Worm (Caenorhabditis elegans) whole organism, L1 larva: Measurements from ENCODE around the gene igeg-1.

Experiments
- C04F5.9 ChIP-seq: sonication (generic microtip); optimal IDR thresholded peaks from 2 replicates; lab custom pipeline; 2016; ENCODE audit warnings: missing genetic modification characterization, missing compliant biosample characterization
- C16A3.4 ChIP-seq: fragments of 150-350 bp; optimal IDR thresholded peaks from 2 replicates; lab custom pipeline; 2014; ENCODE audit warnings: missing biosample characterization, missing genetic modification characterization
- Y116A8C.19 ChIP-seq: sonication (generic microtip); optimal IDR thresholded peaks from 2 replicates; lab custom pipeline; 2016; ENCODE audit warnings: missing compliant biosample characterization, missing genetic modification characterization, borderline replicate concordance
- aha-1 ChIP-seq: fragments of 150-350 bp; optimal IDR thresholded peaks from 2 replicates; lab custom pipeline; 2014; ENCODE audit warnings: missing biosample characterization, missing genetic modification characterization
- blmp-1 ChIP-seq: fragments of 150-350 bp; optimal IDR thresholded peaks from 2 replicates; lab custom pipeline; 2014; ENCODE audit warnings: missing biosample characterization, missing genetic modification characterization
- ceh-63 ChIP-seq: fragments of 200-800 bp; sonication (Bioruptor generic); optimal IDR thresholded peaks from 2 replicates; lab custom pipeline; 2018; ENCODE audit warnings: mild to moderate bottlenecking, missing genetic modification characterization, missing compliant biosample characterization
- ceh-8 ChIP-seq: fragments of 200-800 bp; sonication (Bioruptor generic); optimal IDR thresholded peaks from 2 replicates; lab custom pipeline; 2018; ENCODE audit warnings: mild to moderate bottlenecking, missing genetic modification characterization, moderate library complexity, missing compliant biosample characterization
- ceh-82 ChIP-seq, 3 experiments: fragments of 150-350 bp in 1 of 3; sonication (generic microtip) in 2 of 3; optimal IDR thresholded peaks; 2 replicates each; lab custom pipeline; 2014 to 2017; ENCODE audit warnings: missing biosample characterization in 3 of 3, missing genetic modification characterization in 3 of 3
- ceh-90 ChIP-seq: sonication (generic microtip); optimal IDR thresholded peaks from 2 replicates; lab custom pipeline; 2016; ENCODE audit warnings: missing genetic modification characterization, missing compliant biosample characterization
- ces-1 ChIP-seq: fragments of 150-350 bp; optimal IDR thresholded peaks from 2 replicates; lab custom pipeline; 2014; ENCODE audit warnings: missing biosample characterization, missing genetic modification reagents, missing genetic modification characterization
- dpl-1 ChIP-seq, 3 experiments: fragments of 150-350 bp in 2 of 3; sonication (generic microtip) in 1 of 3; optimal IDR thresholded peaks; 2 replicates each; lab custom pipeline; 2014 to 2017; ENCODE audit warnings: missing biosample characterization in 3 of 3, missing genetic modification characterization in 3 of 3, missing genetic modification reagents in 3 of 3
- dsc-1 ChIP-seq: sonication (generic microtip); optimal IDR thresholded peaks from 2 replicates; lab custom pipeline; 2016; ENCODE audit warnings: mild to moderate bottlenecking, missing genetic modification characterization, missing compliant biosample characterization
- efl-1 ChIP-seq, 4 experiments: fragments of 150-350 bp; optimal IDR thresholded peaks in 3 of 4; peaks in 1 of 4; 1 replicate in 1 of 4; 2 replicates in 3 of 4; lab custom pipeline; 2014; ENCODE audit warnings: missing biosample characterization in 2 of 4, missing genetic modification characterization in 2 of 4, missing genetic modification reagents in 2 of 4
- efl-3 ChIP-seq: fragments of 200-800 bp; sonication (Bioruptor generic); optimal IDR thresholded peaks from 2 replicates; lab custom pipeline; 2018; ENCODE audit warnings: mild to moderate bottlenecking, missing genetic modification characterization, missing compliant biosample characterization
- egl-13 ChIP-seq: sonication (generic microtip); optimal IDR thresholded peaks from 2 replicates; lab custom pipeline; 2016; ENCODE audit warnings: missing genotype, missing genetic modification reagents, missing genetic modification characterization, missing compliant biosample characterization
- elt-2 ChIP-seq: sonication (generic microtip); optimal IDR thresholded peaks from 2 replicates; lab custom pipeline; 2016; ENCODE audit warnings: missing genetic modification characterization, mild to moderate bottlenecking, inconsistent platforms, missing compliant biosample characterization, missing genetic modification reagents
- elt-3 ChIP-seq, 6 experiments: fragments of 150-350 bp in 1 of 6; sonication (generic microtip); optimal IDR thresholded peaks; 2 replicates each; lab custom pipeline; 2017 to 2018; ENCODE audit warnings: missing biosample characterization in 6 of 6, missing genetic modification characterization in 6 of 6, inconsistent platforms in 1 of 6
- ets-5 ChIP-seq: fragments of 200-800 bp; sonication (Bioruptor generic); IDR thresholded peaks from 2 replicates; pipeline ENCODE4 v1.3.6; 2022; ENCODE audit warnings: missing genetic modification characterization, missing compliant biosample characterization
- fkh-10 ChIP-seq: sonication (generic microtip); optimal IDR thresholded peaks from 2 replicates; lab custom pipeline; 2017; ENCODE audit warnings: missing biosample characterization, missing genetic modification reagents, missing genetic modification characterization
- fkh-8 ChIP-seq: sonication (generic microtip); optimal IDR thresholded peaks from 2 replicates; lab custom pipeline; 2016; ENCODE audit warnings: mild to moderate bottlenecking, missing genetic modification characterization, missing compliant biosample characterization
- hpl-2 ChIP-seq: fragments of 150-350 bp; optimal IDR thresholded peaks from 2 replicates; lab custom pipeline; 2014; ENCODE audit warnings: missing biosample characterization, missing genetic modification reagents, missing genetic modification characterization
- irx-1 ChIP-seq: sonication (generic microtip); optimal IDR thresholded peaks from 2 replicates; lab custom pipeline; 2016; ENCODE audit warnings: missing genetic modification characterization, missing compliant biosample characterization
- lin-13 ChIP-seq: fragments of 150-350 bp; optimal IDR thresholded peaks from 2 replicates; lab custom pipeline; 2014; ENCODE audit warnings: missing biosample characterization, missing genetic modification reagents, missing genetic modification characterization
- lin-15B ChIP-seq: fragments of 150-350 bp; sonication (generic microtip); optimal IDR thresholded peaks from 3 replicates; lab custom pipeline; 2014; ENCODE audit warnings: missing biosample characterization, missing genetic modification characterization
- lin-39 ChIP-seq: fragments of 150-350 bp; optimal IDR thresholded peaks from 2 replicates; lab custom pipeline; 2014; ENCODE audit warnings: missing biosample characterization, missing genetic modification reagents, missing genetic modification characterization
- mab-9 ChIP-seq: fragments of 200-800 bp; sonication (Bioruptor generic); IDR thresholded peaks from 2 replicates; pipeline ENCODE4 v1.3.6; 2022; ENCODE audit warnings: missing genetic modification reagents, missing genetic modification characterization, missing compliant biosample characterization
- mep-1 ChIP-seq: fragments of 150-350 bp; optimal IDR thresholded peaks from 2 replicates; lab custom pipeline; 2014; ENCODE audit warnings: missing biosample characterization, missing genetic modification characterization
- nhr-20 ChIP-seq: sonication (generic microtip); optimal IDR thresholded peaks from 2 replicates; lab custom pipeline; 2016; ENCODE audit warnings: mild to moderate bottlenecking, missing genetic modification characterization, missing compliant biosample characterization
- nhr-28 ChIP-seq: fragments of 150-350 bp; optimal IDR thresholded peaks from 2 replicates; lab custom pipeline; 2014; ENCODE audit warnings: missing biosample characterization, missing genetic modification characterization
- nhr-47 ChIP-seq: sonication (generic microtip); optimal IDR thresholded peaks from 2 replicates; lab custom pipeline; 2016; ENCODE audit warnings: mild to moderate bottlenecking, missing genetic modification characterization, moderate library complexity, missing compliant biosample characterization
- nhr-77 ChIP-seq: fragments of 150-350 bp; optimal IDR thresholded peaks from 2 replicates; lab custom pipeline; 2014; ENCODE audit warnings: missing biosample characterization, missing genetic modification characterization
- nhr-85 ChIP-seq: sonication (generic microtip); peaks from one replicate; lab custom pipeline; 2016; ENCODE audit warnings: missing genetic modification characterization, inconsistent platforms, missing compliant biosample characterization
- nhr-90 ChIP-seq: sonication (generic microtip); optimal IDR thresholded peaks from 2 replicates; lab custom pipeline; 2016; ENCODE audit warnings: mild to moderate bottlenecking, missing genetic modification characterization, missing compliant biosample characterization; ENCODE audit not compliant: poor library complexity
- pax-3 ChIP-seq: fragments of 200-800 bp; sonication (Bioruptor generic); optimal IDR thresholded peaks from 2 replicates; lab custom pipeline; 2018; ENCODE audit warnings: mild to moderate bottlenecking, missing genetic modification characterization, moderate library complexity, missing compliant biosample characterization
- pqm-1 ChIP-seq: sonication (generic microtip); optimal IDR thresholded peaks from 3 replicates; lab custom pipeline; 2017; ENCODE audit warnings: missing biosample characterization, missing genetic modification characterization
- rnt-1 ChIP-seq: sonication (generic microtip); optimal IDR thresholded peaks from 2 replicates; lab custom pipeline; 2016; ENCODE audit warnings: mild to moderate bottlenecking, missing genetic modification characterization, moderate library complexity, missing compliant biosample characterization
- snpc-4 ChIP-seq: fragments of 150-350 bp; optimal IDR thresholded peaks from 2 replicates; lab custom pipeline; 2014; ENCODE audit warnings: missing biosample characterization, missing genetic modification characterization
- sptf-1 ChIP-seq: fragments of 150-350 bp; optimal IDR thresholded peaks from 2 replicates; lab custom pipeline; 2014; ENCODE audit warnings: missing biosample characterization, missing genetic modification characterization
- sup-37 ChIP-seq: fragments of 200-800 bp; sonication (Bioruptor generic); optimal IDR thresholded peaks from 2 replicates; lab custom pipeline; 2018; ENCODE audit warnings: mild to moderate bottlenecking, missing genetic modification characterization, missing compliant biosample characterization
- tbx-2 ChIP-seq: sonication (generic microtip); optimal IDR thresholded peaks from 2 replicates; lab custom pipeline; 2016; ENCODE audit warnings: missing genetic modification characterization, missing compliant biosample characterization
- unc-30 ChIP-seq: sonication (generic microtip); optimal IDR thresholded peaks from 2 replicates; lab custom pipeline; 2017; ENCODE audit warnings: missing biosample characterization, missing genetic modification characterization
- unc-86 ChIP-seq: sonication (generic microtip); optimal IDR thresholded peaks from 2 replicates; lab custom pipeline; 2016; ENCODE audit warnings: missing genetic modification characterization, missing compliant biosample characterization
- unc-98 ChIP-seq: fragments of 200-800 bp; sonication (Bioruptor generic); IDR thresholded peaks from 2 replicates; pipeline ENCODE4 v1.3.6; 2022; ENCODE audit warnings: missing genetic modification characterization, missing compliant biosample characterization
- xbp-1 ChIP-seq: sonication (generic microtip); optimal IDR thresholded peaks from 2 replicates; lab custom pipeline; 2016; ENCODE audit warnings: missing genetic modification characterization, missing compliant biosample characterization
- zag-1 ChIP-seq: fragments of 150-350 bp; optimal IDR thresholded peaks from 2 replicates; lab custom pipeline; 2014; ENCODE audit warnings: missing biosample characterization, missing genetic modification characterization
- ztf-11 ChIP-seq, 2 experiments: sonication (generic microtip); optimal IDR thresholded peaks; 2 replicates each; lab custom pipeline; 2016 to 2017; ENCODE audit warnings: missing genetic modification characterization in 2 of 2, missing biosample characterization in 1 of 2, missing compliant biosample characterization in 1 of 2

Gene igeg-1

ce11 chrIV:4605608-4606007 lies 43.2 kb downstream of the igeg-1 start, which contains the start of gene nspg-10:
Gene nspg-10, plus strand, starts transcription at chrIV:4605786.
- TF ChIP-seq egl-13 (tag; lab: Kevin White, UChicago): no peak
- TF ChIP-seq elt-2 (tag; lab: Kevin White, UChicago): peak; percentile 34

ce11 chrIV:4608661-4609060 lies 46.2 kb downstream of the igeg-1 start:
- TF ChIP-seq lin-15B (no peak), mep-1 (tag; lab: Kevin White, UChicago) (no peak), lin-39 (no peak), sptf-1 (tag; lab: Kevin White, UChicago) (no peak), C16A3.4 (no peak), Y116A8C.19 (tag; lab: Kevin White, UChicago) (no peak), zag-1 (tag; lab: Kevin White, UChicago) (no peak), unc-86 (no peak), nhr-90 (tag; lab: Kevin White, UChicago) (no peak), ceh-82 (tag; optimal IDR thresholded peaks at IDR 0.05; lab: Kevin White, UChicago) (no peak), irx-1 (no peak), nhr-47 (tag; lab: Kevin White, UChicago) (no peak), unc-98 (GFP tag; lab: Robert Waterston, UW) (no peak), pax-3 (no peak), nhr-77 (tag; lab: Kevin White, UChicago) (no peak), hpl-2 (GFP tag; lab: Kevin White, UChicago) (no peak), blmp-1 (no peak), snpc-4 (tag; lab: Kevin White, UChicago) (no peak), sup-37 (GFP tag; lab: Kevin White, UChicago) (no peak)

DNA sequence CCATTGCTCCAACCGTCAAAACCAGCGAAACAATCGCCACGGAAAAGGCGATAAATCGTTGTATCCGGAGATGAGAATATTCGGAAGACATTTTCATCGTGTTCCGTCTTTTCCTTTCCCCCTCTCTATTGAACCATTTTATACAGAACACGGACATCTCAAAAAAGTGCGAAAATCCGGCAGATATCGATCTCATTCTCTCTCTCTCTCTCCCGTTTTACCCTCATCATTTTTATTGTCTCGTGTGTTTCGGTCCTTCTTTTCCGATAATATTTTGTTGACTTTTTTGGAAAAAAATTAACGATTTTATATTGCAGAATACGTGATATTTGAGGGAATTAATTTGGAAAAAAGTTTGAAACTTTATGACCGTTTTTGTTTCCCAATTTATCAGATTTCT lies 47.1 kb downstream of the igeg-1 start, which contains the start of gene col-110:
Gene col-110 (minus strand): TSS at position 101 of the 400 bp plus-strand sequence.
- TF ChIP-seq tbx-2: no peak

- TF ChIP-seq nhr-20 (tag; lab: Kevin White, UChicago) (no peak), egl-13 (tag; lab: Kevin White, UChicago) (no peak), unc-30 (no peak), ztf-11 (tag; optimal IDR thresholded peaks at IDR 0.05; lab: Kevin White, UChicago) (no peak), ets-5 (GFP tag; lab: Robert Waterston, UW) (no peak), nhr-47 (tag; lab: Kevin White, UChicago) (no peak), pax-3 (peak; percentile 61), fkh-8 (tag; lab: Kevin White, UChicago) (peak; percentile 48), ceh-63 (GFP tag; lab: Kevin White, UChicago) (no peak), dpl-1 (GFP tag; optimal IDR thresholded peaks at IDR 0.05; lab: Kevin White, UChicago) (no peak), dsc-1 (tag; lab: Kevin White, UChicago) (peak; percentile 61), lin-39 (no peak), nhr-85 (tag; lab: Kevin White, UChicago) (peak; percentile 62), efl-3 (GFP tag; lab: Kevin White, UChicago) (no peak), ces-1 (no peak), C04F5.9 (tag; lab: Kevin White, UChicago) (no peak), nhr-90 (tag; lab: Kevin White, UChicago) (no peak), ceh-90 (no peak), fkh-10 (GFP tag; lab: Kevin White, UChicago) (no peak), irx-1 (no peak), xbp-1 (no peak), lin-13 (GFP tag; lab: Kevin White, UChicago) (no peak), pqm-1 (tag; lab: Kevin White, UChicago) (no peak), unc-98 (GFP tag; lab: Robert Waterston, UW) (no peak), hpl-2 (GFP tag; lab: Kevin White, UChicago) (no peak), Y116A8C.19 (tag; lab: Kevin White, UChicago) (no peak), nhr-28 (no peak), elt-3 (tag; optimal IDR thresholded peaks at IDR 0.05; lab: Kevin White, UChicago) (no peak), unc-86 (no peak), aha-1 (no peak), ceh-82 (tag; optimal IDR thresholded peaks at IDR 0.05; lab: Kevin White, UChicago) (no peak), ceh-8 (GFP tag; lab: Kevin White, UChicago) (no peak), efl-1 (optimal IDR thresholded peaks at IDR 0.05; lab: Kevin White, UChicago) (no peak), efl-1 (GFP tag; optimal IDR thresholded peaks at IDR 0.05 in 1 of 2; lab: Kevin White, UChicago) (peak in 1 of 2 experiments; percentile 39), rnt-1 (tag; lab: Kevin White, UChicago) (no peak), mab-9 (GFP tag; lab: Robert Waterston, UW) (no peak)
These were observed 49.3 kb downstream of the igeg-1 start for ce11 chrIV:4611740-4612139.
